Worm (Caenorhabditis elegans) whole organism, L4 larva: Measurements from ENCODE around the gene srg-36.

Source experiments
- F37D6.2 ChIP-seq: sonication (generic microtip); optimal IDR thresholded peaks from 2 replicates; lab custom pipeline; 2016; ENCODE audit warnings: mild to moderate bottlenecking, missing genetic modification characterization, missing compliant biosample characterization
- F44E2.7 ChIP-seq: fragments of 200-800 bp; sonication (Bioruptor generic); IDR thresholded peaks from 2 replicates; pipeline ENCODE4 v2.1.2; 2022; ENCODE audit warnings: missing genetic modification characterization, missing compliant biosample characterization
- T20F7.1 ChIP-seq: fragments of 200-800 bp; sonication (Bioruptor generic); optimal IDR thresholded peaks from 2 replicates; lab custom pipeline; 2018; ENCODE audit warnings: mild to moderate bottlenecking, missing genetic modification characterization, missing compliant biosample characterization
- Y5F2A.4 ChIP-seq: fragments of 200-800 bp; sonication (Bioruptor generic); optimal IDR thresholded peaks from 2 replicates; lab custom pipeline; 2018; ENCODE audit warnings: mild to moderate bottlenecking, missing genetic modification characterization, missing compliant biosample characterization
- Y75B8A.6 ChIP-seq: fragments of 200-800 bp; sonication (Bioruptor generic); IDR thresholded peaks from 2 replicates; pipeline ENCODE4 v1.3.6; 2022; ENCODE audit warnings: missing genetic modification reagents, missing genetic modification characterization, missing compliant biosample characterization
- ZK546.5 ChIP-seq, 2 experiments: sonication (generic microtip); optimal IDR thresholded peaks; 2 replicates each; lab custom pipeline; 2017; ENCODE audit warnings: missing biosample characterization in 2 of 2, missing genetic modification characterization in 2 of 2
- aha-1 ChIP-seq: fragments of 150-350 bp; peaks from one replicate; lab custom pipeline; 2014; ENCODE audit warnings: missing biosample characterization, missing genetic modification characterization
- attf-4 ChIP-seq: sonication (generic microtip); optimal IDR thresholded peaks from 3 replicates; lab custom pipeline; 2017; ENCODE audit warnings: missing biosample characterization, missing genetic modification characterization
- ceh-28 ChIP-seq: fragments of 150-350 bp; optimal IDR thresholded peaks from 2 replicates; lab custom pipeline; 2014; ENCODE audit warnings: missing biosample characterization, missing genetic modification reagents, missing genetic modification characterization
- ces-1 ChIP-seq: fragments of 150-350 bp; sonication (generic microtip); optimal IDR thresholded peaks from 4 replicates; lab custom pipeline; 2014; ENCODE audit warnings: missing biosample characterization, missing genetic modification reagents, missing genetic modification characterization
- cey-2 ChIP-seq: sonication (generic microtip); optimal IDR thresholded peaks from 3 replicates; lab custom pipeline; 2017; ENCODE audit warnings: missing genetic modification characterization, mild to moderate bottlenecking, missing compliant biosample characterization, antibody characterized with exemption, borderline replicate concordance; ENCODE audit not compliant: insufficient read depth
- daf-12 ChIP-seq: fragments of 150-350 bp; optimal IDR thresholded peaks from 2 replicates; lab custom pipeline; 2014; ENCODE audit warnings: missing biosample characterization, missing genetic modification reagents, missing genetic modification characterization
- daf-16 ChIP-seq, 3 experiments: sonication (generic microtip); optimal IDR thresholded peaks; 2 replicates each; lab custom pipeline; 2016 to 2017; ENCODE audit warnings: missing genetic modification characterization in 3 of 3, missing genetic modification reagents in 3 of 3, mild to moderate bottlenecking in 2 of 3, missing compliant biosample characterization in 2 of 3, missing biosample characterization in 1 of 3, moderate library complexity in 1 of 3
- dmd-6 ChIP-seq: fragments of 200-800 bp; sonication (Bioruptor generic); IDR thresholded peaks from 2 replicates; pipeline ENCODE4 v1.3.6; 2022; ENCODE audit warnings: missing genetic modification reagents, missing genetic modification characterization, missing compliant biosample characterization
- dpl-1 ChIP-seq: fragments of 150-350 bp; optimal IDR thresholded peaks from 2 replicates; lab custom pipeline; 2014; ENCODE audit warnings: missing biosample characterization, missing genetic modification reagents, missing genetic modification characterization
- dve-1 ChIP-seq: sonication (generic microtip); optimal IDR thresholded peaks from 2 replicates; lab custom pipeline; 2017; ENCODE audit warnings: antibody characterized with exemption, mild to moderate bottlenecking, missing genetic modification characterization, missing compliant biosample characterization; ENCODE audit not compliant: insufficient read depth
- egl-43 ChIP-seq: fragments of 200-800 bp; sonication (Bioruptor generic); IDR thresholded peaks from 2 replicates; pipeline ENCODE4 v1.3.6; 2022; ENCODE audit warnings: missing genetic modification reagents, missing genetic modification characterization, missing compliant biosample characterization
- gei-8 ChIP-seq: fragments of 200-800 bp; sonication (Bioruptor generic); optimal IDR thresholded peaks from 2 replicates; lab custom pipeline; 2018; ENCODE audit warnings: mild to moderate bottlenecking, missing genetic modification characterization, missing compliant biosample characterization
- hif-1 ChIP-seq, 2 experiments: sonication (generic microtip); optimal IDR thresholded peaks; 2 replicates each; lab custom pipeline; 2016 to 2017; ENCODE audit warnings: missing compliant biosample characterization in 2 of 2, missing genetic modification characterization in 2 of 2, missing genetic modification reagents in 2 of 2, missing genotype in 2 of 2, mild to moderate bottlenecking in 1 of 2
- hlh-11 ChIP-seq: fragments of 200-800 bp; sonication (Bioruptor generic); optimal IDR thresholded peaks from 2 replicates; lab custom pipeline; 2018; ENCODE audit warnings: mild to moderate bottlenecking, missing genetic modification characterization, missing compliant biosample characterization
- hlh-30 ChIP-seq: sonication (generic microtip); optimal IDR thresholded peaks from 2 replicates; lab custom pipeline; 2017; ENCODE audit warnings: antibody characterized with exemption, mild to moderate bottlenecking, missing genetic modification characterization, missing compliant biosample characterization; ENCODE audit not compliant: insufficient read depth
- hmg-1.1 ChIP-seq: fragments of 200-800 bp; sonication (Bioruptor generic); IDR thresholded peaks from 2 replicates; pipeline ENCODE4 v1.3.6; 2022; ENCODE audit warnings: missing genetic modification reagents, missing genetic modification characterization, missing compliant biosample characterization
- lin-13 ChIP-seq: fragments of 150-350 bp; optimal IDR thresholded peaks from 2 replicates; lab custom pipeline; 2014; ENCODE audit warnings: missing biosample characterization, missing genetic modification reagents, missing genetic modification characterization
- lin-15B ChIP-seq: fragments of 150-350 bp; sonication (generic microtip); optimal IDR thresholded peaks from 3 replicates; lab custom pipeline; 2014; ENCODE audit warnings: missing biosample characterization, missing genetic modification characterization
- lin-38 ChIP-seq: fragments of 200-800 bp; sonication (Bioruptor generic); IDR thresholded peaks from 2 replicates; pipeline ENCODE4 v1.3.6; 2022; ENCODE audit warnings: missing genetic modification reagents, missing genetic modification characterization, missing compliant biosample characterization
- mdl-1 ChIP-seq, 2 experiments: fragments of 150-350 bp in 1 of 2; sonication (generic microtip) in 1 of 2; optimal IDR thresholded peaks; 2 replicates each; lab custom pipeline; 2014 to 2017; ENCODE audit warnings: missing biosample characterization in 2 of 2, missing genetic modification characterization in 2 of 2
- mep-1 ChIP-seq: fragments of 150-350 bp; sonication (generic microtip); optimal IDR thresholded peaks from 3 replicates; lab custom pipeline; 2014; ENCODE audit warnings: missing biosample characterization, missing genetic modification characterization
- mes-2 ChIP-seq: sonication (generic microtip); optimal IDR thresholded peaks from 2 replicates; lab custom pipeline; 2016; ENCODE audit warnings: missing genotype, mild to moderate bottlenecking, missing genetic modification characterization, missing compliant biosample characterization; ENCODE audit not compliant: poor library complexity, severe bottlenecking
- mxl-2 ChIP-seq: fragments of 200-800 bp; sonication (Bioruptor generic); conservative IDR thresholded peaks from 2 replicates; pipeline ENCODE4 v1.3.6; 2022; ENCODE audit warnings: missing genetic modification reagents, missing genetic modification characterization, missing compliant biosample characterization
- nhr-11 ChIP-seq: fragments of 150-350 bp; optimal IDR thresholded peaks from 2 replicates; lab custom pipeline; 2014; ENCODE audit warnings: missing biosample characterization, missing genetic modification characterization
- nhr-111 ChIP-seq: fragments of 200-800 bp; sonication (Bioruptor generic); optimal IDR thresholded peaks from 2 replicates; lab custom pipeline; 2018; ENCODE audit warnings: mild to moderate bottlenecking, missing genetic modification characterization, missing compliant biosample characterization
- nhr-42 ChIP-seq: fragments of 200-800 bp; sonication (Bioruptor generic); IDR thresholded peaks from 2 replicates; pipeline ENCODE4 v1.3.6; 2022; ENCODE audit warnings: missing genetic modification characterization, missing compliant biosample characterization
- nhr-6 ChIP-seq: fragments of 150-350 bp; optimal IDR thresholded peaks from 2 replicates; lab custom pipeline; 2014; ENCODE audit warnings: missing biosample characterization, missing genetic modification characterization
- nhr-76 ChIP-seq: fragments of 150-350 bp; optimal IDR thresholded peaks from 2 replicates; lab custom pipeline; 2014; ENCODE audit warnings: missing biosample characterization, missing genetic modification characterization
- nhr-77 ChIP-seq: fragments of 150-350 bp; optimal IDR thresholded peaks from 2 replicates; lab custom pipeline; 2014; ENCODE audit warnings: missing biosample characterization, missing genetic modification characterization
- pha-4 ChIP-seq, 2 experiments: fragments of 150-350 bp in 1 of 2; fragments of 200-800 bp in 1 of 2; sonication (Bioruptor generic) in 1 of 2; IDR thresholded peaks in 1 of 2; optimal IDR thresholded peaks in 1 of 2; 2 replicates each; pipeline versions ENCODE4 v1.3.6 to Lab custom; 2014 to 2022; ENCODE audit warnings: missing genetic modification characterization in 2 of 2, missing genetic modification reagents in 2 of 2, missing biosample characterization in 1 of 2, missing compliant biosample characterization in 1 of 2
- pqm-1 ChIP-seq: sonication (generic microtip); optimal IDR thresholded peaks from 2 replicates; lab custom pipeline; 2017; ENCODE audit warnings: missing biosample characterization, missing genetic modification characterization
- rbr-2 ChIP-seq: sonication (generic microtip); optimal IDR thresholded peaks from 2 replicates; lab custom pipeline; 2016; ENCODE audit warnings: missing genotype, missing genetic modification characterization, missing compliant biosample characterization
- saeg-2 ChIP-seq: fragments of 200-800 bp; sonication (Bioruptor generic); IDR thresholded peaks from 2 replicates; pipeline ENCODE4 v1.3.6; 2022; ENCODE audit warnings: missing genetic modification reagents, missing genetic modification characterization, missing compliant biosample characterization
- set-16 ChIP-seq: fragments of 200-800 bp; sonication (Bioruptor generic); IDR thresholded peaks from 2 replicates; pipeline ENCODE4 v1.3.6; 2022; ENCODE audit warnings: missing genetic modification reagents, missing genetic modification characterization, missing compliant biosample characterization
- snpc-1.2 ChIP-seq: fragments of 200-800 bp; sonication (Bioruptor generic); IDR thresholded peaks from 2 replicates; pipeline ENCODE4 v1.3.6; 2022; ENCODE audit warnings: missing genetic modification reagents, missing genetic modification characterization, missing compliant biosample characterization
- snpc-4 ChIP-seq: fragments of 150-350 bp; optimal IDR thresholded peaks from 2 replicates; lab custom pipeline; 2014; ENCODE audit warnings: missing biosample characterization, missing genetic modification characterization
- tra-1 ChIP-seq: fragments of 200-800 bp; sonication (Bioruptor generic); IDR thresholded peaks from 2 replicates; pipeline ENCODE4 v1.3.6; 2022; ENCODE audit warnings: missing genetic modification reagents, missing genetic modification characterization, missing compliant biosample characterization
- unc-62 ChIP-seq, 3 experiments: fragments of 150-350 bp in 1 of 3; sonication (generic microtip); optimal IDR thresholded peaks in 2 of 3; peaks in 1 of 3; 1 replicate in 1 of 3; 2 replicates in 2 of 3; lab custom pipeline; 2014 to 2017; ENCODE audit warnings: missing biosample characterization in 3 of 3, missing genetic modification characterization in 3 of 3, missing genetic modification reagents in 3 of 3, missing genotype in 1 of 3
- zfp-2 ChIP-seq: sonication (generic microtip); optimal IDR thresholded peaks from 2 replicates; lab custom pipeline; 2016; ENCODE audit warnings: mild to moderate bottlenecking, missing genetic modification characterization, missing compliant biosample characterization

Gene srg-36

DNA sequence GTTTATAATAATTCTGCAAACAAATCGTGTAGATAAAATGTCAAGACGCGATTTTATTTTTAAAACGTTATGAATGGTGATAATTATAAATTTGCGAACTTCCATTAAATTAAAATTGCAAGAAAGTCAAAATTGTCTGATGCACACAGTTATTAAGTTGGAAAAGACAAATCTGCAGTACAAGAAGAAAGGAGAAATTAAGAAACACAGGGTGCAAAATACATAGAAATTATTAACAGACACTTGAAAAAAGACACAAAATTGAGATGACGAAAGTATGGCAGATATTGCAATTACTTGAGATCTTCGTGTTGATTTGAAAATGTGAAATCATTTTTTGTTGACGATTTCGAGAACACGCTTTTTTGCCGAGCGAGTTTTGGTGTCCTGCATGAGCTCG, 7.3 kb upstream of the srg-36 start:
- TF ChIP-seq aha-1 (peak; percentile 92), nhr-6 (tag; lab: Kevin White, UChicago) (no peak)

DNA sequence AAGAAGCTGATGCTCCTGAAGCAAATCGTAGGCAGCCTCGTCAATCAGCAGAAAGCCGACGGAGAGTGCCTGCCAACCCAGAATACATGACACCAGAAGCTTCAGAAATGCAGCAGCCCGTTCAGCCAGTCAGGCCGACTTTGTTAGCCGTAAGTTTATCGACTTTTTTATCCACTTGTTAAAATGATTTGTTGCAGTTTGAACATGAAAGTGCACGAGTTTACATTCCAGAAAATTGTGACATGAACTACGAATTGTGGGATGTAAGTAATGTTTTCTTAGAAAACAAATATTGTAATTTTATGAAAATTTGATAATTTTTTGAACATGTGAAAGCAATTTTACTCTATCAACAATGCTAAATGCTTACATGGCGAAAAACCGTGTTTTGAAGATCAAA, 5.9 kb upstream of the srg-36 start:
- TF ChIP-seq set-16 (GFP tag; lab: Robert Waterston, UW) (no peak), unc-62 (GFP tag; optimal IDR thresholded peaks at IDR 0.05 in 1 of 2; lab: Kevin White, UChicago) (peak in 1 of 2 experiments; percentile 93), unc-62 (tag; optimal IDR thresholded peaks at IDR 0.05; lab: Kevin White, UChicago) (no peak), daf-12 (no peak)
- TF ChIP-seq, all 104 proteins: peak for 1

DNA sequence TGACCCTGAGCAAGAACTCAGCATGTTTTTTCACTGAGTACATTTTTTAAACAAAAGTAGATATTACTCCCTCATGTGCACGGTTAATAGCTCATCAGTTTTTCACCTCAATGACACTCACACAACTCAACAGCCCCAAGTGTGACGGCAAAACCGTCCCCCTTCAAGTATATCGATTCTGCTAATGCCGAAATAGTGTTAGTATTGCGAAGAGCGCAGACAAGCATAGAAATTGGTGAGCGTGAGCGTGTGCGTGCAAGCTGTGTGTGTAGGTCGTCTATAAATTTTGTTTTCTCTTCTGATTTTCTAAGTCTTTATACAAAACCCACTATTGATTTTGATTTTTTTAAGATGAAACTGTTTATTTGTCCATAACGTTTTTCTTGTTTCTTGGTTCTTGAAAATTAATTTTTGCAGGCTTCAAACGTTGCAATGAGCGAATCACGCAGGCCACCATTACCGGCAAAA, 4.1 kb upstream of the srg-36 start, which contains the start of gene K04C1.2:
Gene K04C1.2, plus strand, starts transcription at position 418 of the 468 bp plus-strand sequence.
- TF ChIP-seq gei-8: no peak
- TF ChIP-seq ceh-28 (tag; lab: Kevin White, UChicago): peak; percentile 26
- peak; percentile 11 for TF ChIP-seq dpl-1 (GFP tag; lab: Kevin White, UChicago)
- TF ChIP-seq aha-1: peak; percentile 96
- no peak for TF ChIP-seq egl-43 (GFP tag; lab: Robert Waterston, UW)
- peak; percentile 65 for TF ChIP-seq hlh-30 (tag; lab: Kevin White, UChicago)
- TF ChIP-seq dmd-6 (GFP tag; lab: Robert Waterston, UW): peak; percentile 27; the same call in 1 of the 2 replicates
- TF ChIP-seq nhr-11 (tag; lab: Kevin White, UChicago): no peak
- TF ChIP-seq cey-2 (tag; lab: Kevin White, UChicago): no peak
- TF ChIP-seq lin-38 (GFP tag; lab: Robert Waterston, UW): no peak
- TF ChIP-seq nhr-111: no peak
- TF ChIP-seq pha-4 (GFP tag; IDR thresholded peaks at IDR 0.05; lab: Robert Waterston, UW): no peak
- TF ChIP-seq pha-4 (tag; optimal IDR thresholded peaks at IDR 0.05; lab: Kevin White, UChicago): no peak
- peak; percentile 53 for TF ChIP-seq rbr-2 (tag; lab: Kevin White, UChicago)
- TF ChIP-seq mdl-1 (tag; optimal IDR thresholded peaks at IDR 0.05; lab: Kevin White, UChicago): peak in 1 of 2 experiments; percentile 47
- TF ChIP-seq T20F7.1: no peak
- TF ChIP-seq hlh-11 (tag; lab: Kevin White, UChicago): peak; percentile 72
- peak; percentile 40 for TF ChIP-seq lin-13 (GFP tag; lab: Kevin White, UChicago)
- TF ChIP-seq Y75B8A.6 (GFP tag; lab: Robert Waterston, UW): no peak
- TF ChIP-seq set-16 (GFP tag; lab: Robert Waterston, UW): no peak
- peak; percentile 32 for TF ChIP-seq nhr-6 (tag; lab: Kevin White, UChicago)
- no peak for TF ChIP-seq F37D6.2 (tag; lab: Kevin White, UChicago)
- TF ChIP-seq pqm-1 (tag; lab: Kevin White, UChicago): no peak
- no peak for TF ChIP-seq ces-1 (GFP tag; lab: Kevin White, UChicago)
- peak; percentile 37; the same call in 1 of the 2 replicates for TF ChIP-seq hmg-1.1 (GFP tag; lab: Robert Waterston, UW)
- TF ChIP-seq nhr-77: peak; percentile 34
- TF ChIP-seq snpc-4 (tag; lab: Kevin White, UChicago): no peak
- no peak for TF ChIP-seq F44E2.7 (GFP tag; lab: Robert Waterston, UW)
- peak; percentile 58 for TF ChIP-seq mes-2 (tag; lab: Kevin White, UChicago)
- TF ChIP-seq lin-15B: no peak
- TF ChIP-seq snpc-1.2: no peak
- no peak for TF ChIP-seq zfp-2 (tag; lab: Kevin White, UChicago)
- TF ChIP-seq mep-1: peak; percentile 70
- no peak for TF ChIP-seq Y5F2A.4
- TF ChIP-seq tra-1 (GFP tag; lab: Robert Waterston, UW): no peak
- TF ChIP-seq nhr-76 (tag; lab: Kevin White, UChicago): no peak
- TF ChIP-seq dve-1 (tag; lab: Kevin White, UChicago): peak; percentile 85
- TF ChIP-seq attf-4 (tag; lab: Kevin White, UChicago): no peak
- TF ChIP-seq daf-16 (GFP tag; optimal IDR thresholded peaks at IDR 0.05; lab: Kevin White, UChicago): no peak
- peak; percentile 43 for TF ChIP-seq daf-16 (tag; optimal IDR thresholded peaks at IDR 0.05; lab: Kevin White, UChicago)
- peak in 1 of 2 experiments; percentile 30 for TF ChIP-seq hif-1 (tag; optimal IDR thresholded peaks at IDR 0.05; lab: Kevin White, UChicago)
- no peak for TF ChIP-seq ZK546.5 (tag; optimal IDR thresholded peaks at IDR 0.05; lab: Kevin White, UChicago)
- no peak for TF ChIP-seq mxl-2
- no peak for TF ChIP-seq saeg-2 (GFP tag; lab: Robert Waterston, UW)
- TF ChIP-seq nhr-42 (GFP tag; lab: Robert Waterston, UW): no peak
